Fruit fly (Drosophila melanogaster): Measurements from ENCODE around the gene CG10177.

The CG10177 gene

dm6 chr3R:23521483-23521882, at the start of gene CG10177:
CG10177 (minus strand) TSS chr3R:23521583.
- TF ChIP-seq insv (optimal IDR thresholded peaks at IDR 0.05) = no peak
- no peak for TF ChIP-seq Myc (optimal IDR thresholded peaks at IDR 0.05)
- TF ChIP-seq Sin3A (optimal IDR thresholded peaks at IDR 0.05) = no peak
- no peak for TF ChIP-seq ttk (optimal IDR thresholded peaks at IDR 0.05)
- no peak for TF ChIP-seq h (optimal IDR thresholded peaks at IDR 0.05)
- TF ChIP-seq psq (optimal IDR thresholded peaks at IDR 0.05) = no peak

- TF ChIP-seq psq (optimal IDR thresholded peaks at IDR 0.05) (no peak), insv (optimal IDR thresholded peaks at IDR 0.05) (no peak), h (optimal IDR thresholded peaks at IDR 0.05) (no peak), ttk (optimal IDR thresholded peaks at IDR 0.05) (no peak), Sin3A (optimal IDR thresholded peaks at IDR 0.05) (no peak), Myc (optimal IDR thresholded peaks at IDR 0.05) (no peak)
Measured at dm6 chr3R:23569195-23569594, 47.8 kb upstream of the CG10177 start.

DNA sequence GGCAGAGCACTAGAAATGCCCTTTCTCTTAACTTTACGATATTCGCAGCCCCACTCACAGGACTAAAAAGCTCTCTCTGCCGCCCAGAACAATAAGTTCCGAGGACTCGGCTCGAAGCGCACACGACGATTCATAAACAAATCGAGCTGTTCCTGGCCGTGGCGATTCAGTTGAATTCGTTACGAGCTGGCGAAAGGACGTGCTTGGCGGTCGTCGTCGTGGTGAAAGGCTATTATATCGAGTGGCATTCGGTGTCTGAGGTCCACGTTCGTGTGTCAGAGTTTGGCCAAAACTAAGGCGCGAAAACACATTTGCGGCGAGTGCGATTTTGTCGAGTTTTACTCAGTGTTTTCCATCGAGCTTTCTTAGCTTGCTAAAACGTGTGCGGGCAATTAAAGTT, 35.9 kb upstream of the CG10177 start, which contains the start of gene beat-IV:
beat-IV (plus strand) TSS at position 169 of the 400 bp plus-strand sequence.
- no peak for TF ChIP-seq ttk (optimal IDR thresholded peaks at IDR 0.05)
- TF ChIP-seq h (optimal IDR thresholded peaks at IDR 0.05) = no peak
- no peak for TF ChIP-seq insv (optimal IDR thresholded peaks at IDR 0.05)
- no peak for TF ChIP-seq psq (optimal IDR thresholded peaks at IDR 0.05)
- no peak for TF ChIP-seq Sin3A (optimal IDR thresholded peaks at IDR 0.05)
- TF ChIP-seq Myc (optimal IDR thresholded peaks at IDR 0.05) = no peak

DNA sequence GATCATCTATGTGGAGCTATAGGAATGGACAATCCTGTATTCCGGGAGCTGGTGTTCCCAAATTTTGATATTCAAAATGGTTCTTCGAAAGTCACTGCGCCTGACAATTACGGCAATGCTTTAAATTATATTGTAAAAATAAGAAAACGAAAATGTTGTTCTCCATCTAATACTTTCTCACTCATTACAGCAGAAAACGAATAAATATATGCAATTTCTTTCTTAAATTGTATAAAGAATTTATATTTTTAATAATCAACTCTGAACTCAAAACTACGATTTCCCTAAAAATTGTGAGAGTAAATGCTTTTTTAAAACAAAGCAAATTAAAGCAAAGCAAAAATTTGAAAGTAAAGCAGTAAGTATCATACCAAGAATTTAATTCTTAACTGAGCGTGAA, 35.5 kb upstream of the CG10177 start, which contains the start of gene CG10164:
CG10164 (minus strand) TSS at position 101 of the 400 bp plus-strand sequence.
- no peak for TF ChIP-seq psq (optimal IDR thresholded peaks at IDR 0.05)
- TF ChIP-seq Myc (optimal IDR thresholded peaks at IDR 0.05) = no peak
- no peak for TF ChIP-seq h (optimal IDR thresholded peaks at IDR 0.05)
- no peak for TF ChIP-seq ttk (optimal IDR thresholded peaks at IDR 0.05)
- TF ChIP-seq insv (optimal IDR thresholded peaks at IDR 0.05) = no peak
- TF ChIP-seq Sin3A (optimal IDR thresholded peaks at IDR 0.05) = no peak

DNA sequence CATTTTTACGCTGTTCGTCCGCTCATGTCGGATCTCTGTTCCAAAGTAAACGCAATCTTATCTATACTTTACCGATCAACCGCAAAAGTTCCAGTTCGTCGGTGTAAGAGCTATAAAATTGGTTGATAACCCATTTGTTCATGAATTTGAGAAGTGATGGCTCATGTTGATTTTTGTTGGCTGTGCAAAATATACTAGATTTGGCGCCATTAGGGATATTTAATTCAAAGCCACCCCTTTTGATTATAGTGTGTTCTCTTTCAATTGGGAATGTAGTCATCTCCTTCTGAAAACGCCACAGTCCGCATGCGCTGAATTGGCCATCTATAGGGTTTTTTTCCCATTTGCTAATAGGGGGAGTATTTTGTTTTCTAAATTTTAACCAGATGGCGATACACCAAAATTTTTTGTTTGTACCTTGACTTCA, 17.3 kb upstream of the CG10177 start, which contains the start of gene Ugt303B2:
Ugt303B2 (minus strand) TSS at position 190 of the 427 bp plus-strand sequence.
- TF ChIP-seq psq (optimal IDR thresholded peaks at IDR 0.05) (no peak), insv (optimal IDR thresholded peaks at IDR 0.05) (no peak), Myc (optimal IDR thresholded peaks at IDR 0.05) (no peak), h (optimal IDR thresholded peaks at IDR 0.05) (no peak), Sin3A (optimal IDR thresholded peaks at IDR 0.05) (no peak), ttk (optimal IDR thresholded peaks at IDR 0.05) (no peak)

DNA sequence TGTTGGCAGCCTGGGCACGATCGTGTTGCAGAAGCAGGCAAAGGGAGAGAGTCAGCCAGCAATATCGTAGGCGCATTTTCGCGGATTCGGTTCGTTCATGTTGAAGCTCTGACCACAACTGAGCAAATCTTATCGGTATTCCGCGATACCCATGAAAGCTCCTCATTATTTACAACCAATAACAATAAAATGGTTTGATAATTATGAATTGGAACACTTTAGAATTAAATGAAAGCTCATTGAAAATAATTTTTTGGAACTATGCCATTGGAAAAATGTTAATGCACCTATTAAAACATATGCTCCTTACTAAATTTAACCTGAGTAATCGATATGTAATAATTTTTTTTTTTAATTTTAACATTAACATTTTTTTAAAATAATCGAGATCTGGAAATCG, 15.2 kb upstream of the CG10177 start, which contains the start of gene Ugt303B1:
Ugt303B1 (minus strand) TSS at position 101 of the 400 bp plus-strand sequence.
- TF ChIP-seq Sin3A (optimal IDR thresholded peaks at IDR 0.05) (no peak), psq (optimal IDR thresholded peaks at IDR 0.05) (no peak), h (optimal IDR thresholded peaks at IDR 0.05) (no peak), Myc (optimal IDR thresholded peaks at IDR 0.05) (no peak)

DNA sequence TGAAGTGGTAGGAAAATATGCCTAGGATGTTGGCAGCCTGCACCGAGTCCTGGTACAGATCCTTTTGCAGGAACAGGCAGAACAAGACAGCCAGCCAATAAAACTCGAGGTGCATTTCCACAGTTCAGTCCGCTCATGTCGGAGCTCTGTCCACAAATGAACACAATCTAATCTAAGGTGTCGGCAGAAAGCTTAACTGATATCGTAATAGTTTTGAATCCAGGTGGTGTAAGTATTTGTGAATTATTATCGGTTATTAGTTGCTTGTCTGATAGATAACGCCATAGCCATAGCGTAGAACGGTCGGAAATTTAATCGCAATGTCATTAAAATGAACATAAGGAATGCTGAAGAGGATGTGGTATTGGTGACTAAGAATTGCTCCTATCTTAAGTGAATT, 13.2 kb upstream of the CG10177 start, which contains the start of gene Ugt303B3:
Ugt303B3 (minus strand) TSS at position 159 of the 400 bp plus-strand sequence.
- no peak for TF ChIP-seq ttk (optimal IDR thresholded peaks at IDR 0.05)
- TF ChIP-seq Sin3A (optimal IDR thresholded peaks at IDR 0.05) = no peak
- TF ChIP-seq h (optimal IDR thresholded peaks at IDR 0.05) = no peak
- TF ChIP-seq insv (optimal IDR thresholded peaks at IDR 0.05) = no peak
- no peak for TF ChIP-seq psq (optimal IDR thresholded peaks at IDR 0.05)
- TF ChIP-seq Myc (optimal IDR thresholded peaks at IDR 0.05) = no peak

- TF ChIP-seq h (optimal IDR thresholded peaks at IDR 0.05) (no peak), ttk (optimal IDR thresholded peaks at IDR 0.05) (no peak), Myc (optimal IDR thresholded peaks at IDR 0.05) (no peak), Sin3A (optimal IDR thresholded peaks at IDR 0.05) (no peak), insv (optimal IDR thresholded peaks at IDR 0.05) (no peak), psq (optimal IDR thresholded peaks at IDR 0.05) (no peak)
Measured at dm6 chr3R:23530886-23531285, 9.5 kb upstream of the CG10177 start, which contains the start of gene CG10175. CG10175 (minus strand) TSS chr3R:23530986.

- TF ChIP-seq h (optimal IDR thresholded peaks at IDR 0.05) (no peak), ttk (optimal IDR thresholded peaks at IDR 0.05) (no peak), Sin3A (optimal IDR thresholded peaks at IDR 0.05) (no peak), psq (optimal IDR thresholded peaks at IDR 0.05) (no peak), insv (optimal IDR thresholded peaks at IDR 0.05) (no peak), Myc (optimal IDR thresholded peaks at IDR 0.05) (no peak)
Measured at dm6 chr3R:23527396-23527795, 6.0 kb upstream of the CG10177 start.

DNA sequence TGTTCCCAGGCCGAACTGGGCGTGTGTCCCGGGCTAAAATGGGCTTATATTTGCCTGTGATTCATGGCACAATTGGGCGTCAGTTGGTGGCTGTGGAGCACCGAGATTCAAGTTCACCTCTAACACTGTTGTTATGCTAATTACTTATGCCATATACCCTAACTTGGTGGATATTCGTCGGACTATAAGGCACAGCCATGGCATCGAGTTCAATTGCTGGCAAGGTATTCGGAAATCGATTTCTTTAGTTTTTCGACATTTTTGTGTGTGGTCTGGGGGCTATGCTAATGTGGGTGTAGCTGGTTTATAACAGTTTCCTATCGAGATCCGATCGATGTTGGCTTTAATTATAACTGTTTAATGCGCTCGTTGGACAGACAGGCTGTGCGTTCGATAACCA, 4.7 kb upstream of the CG10177 start:
- TF ChIP-seq Myc (optimal IDR thresholded peaks at IDR 0.05) (no peak), Sin3A (optimal IDR thresholded peaks at IDR 0.05) (no peak)

DNA sequence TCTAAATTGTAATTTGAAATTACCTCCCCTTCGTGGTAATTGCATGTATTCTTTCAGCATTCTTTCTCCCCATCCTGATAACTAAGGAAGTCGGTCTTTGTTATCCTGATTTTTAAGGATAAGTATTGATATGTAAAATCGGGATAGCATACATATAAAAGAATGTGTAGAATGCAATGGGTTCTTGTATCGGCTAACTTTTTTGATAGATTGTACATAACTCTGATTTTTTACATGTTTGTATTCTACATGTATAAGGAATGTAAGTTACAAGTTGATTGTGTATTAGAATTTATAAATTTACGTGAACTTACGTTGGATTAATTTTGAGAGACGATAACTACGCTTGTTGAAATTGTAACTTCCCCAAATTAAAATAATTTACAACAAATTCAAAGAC, 913 bp upstream of the CG10177 start:
- TF ChIP-seq h (optimal IDR thresholded peaks at IDR 0.05) (no peak), insv (optimal IDR thresholded peaks at IDR 0.05) (no peak), Myc (optimal IDR thresholded peaks at IDR 0.05) (no peak), ttk (optimal IDR thresholded peaks at IDR 0.05) (no peak)

- TF ChIP-seq Sin3A (optimal IDR thresholded peaks at IDR 0.05) = no peak
Measured at dm6 chr3R:23519395-23520101, 1.8 kb downstream of the CG10177 start, which contains the start of gene Irk2. Irk2 (minus strand) TSS chr3R:23519445.

dm6 chr3R:23511356-23511755, 10.0 kb downstream of the CG10177 start:
- TF ChIP-seq Sin3A (optimal IDR thresholded peaks at IDR 0.05) = no peak
- TF ChIP-seq insv (optimal IDR thresholded peaks at IDR 0.05) = no peak
- TF ChIP-seq h (optimal IDR thresholded peaks at IDR 0.05) = no peak
- no peak for TF ChIP-seq Myc (optimal IDR thresholded peaks at IDR 0.05)
- TF ChIP-seq ttk (optimal IDR thresholded peaks at IDR 0.05) = no peak
- TF ChIP-seq psq (optimal IDR thresholded peaks at IDR 0.05) = no peak
